Fruit fly (Drosophila melanogaster): ENCODE results near the gene CG10013.

DNA sequence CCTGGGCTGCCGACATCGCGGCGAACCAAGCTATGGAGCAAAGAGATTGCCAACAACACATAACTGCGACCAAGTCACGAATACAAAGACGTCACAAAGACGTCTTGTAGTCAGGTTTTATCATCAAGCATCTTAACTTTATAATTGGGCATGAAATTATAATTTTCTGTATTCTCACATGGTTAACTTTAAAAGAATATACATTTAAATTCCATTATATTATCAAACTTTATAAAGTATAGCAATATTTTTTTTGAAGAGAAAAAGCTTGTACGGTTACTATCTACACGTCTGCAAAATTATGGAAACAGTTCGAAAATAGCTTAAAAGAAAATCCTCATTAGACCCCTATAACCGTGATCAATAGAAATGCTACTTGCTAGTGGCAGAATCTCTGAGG, 28.7 kb downstream of the CG10013 start, which contains the start of gene CG10041:
- TF ChIP-seq ovo (GFP tag; optimal IDR thresholded peaks at IDR 0.05) (no peak), kay (GFP tag; ENCODE audit: borderline replicate concordance) (no peak), cic (GFP tag; optimal IDR thresholded peaks at IDR 0.05) (no peak), bab1 (GFP tag; optimal IDR thresholded peaks at IDR 0.05) (no peak), Mnt (GFP tag; optimal IDR thresholded peaks at IDR 0.05) (no peak), Crg-1 (GFP tag; optimal IDR thresholded peaks at IDR 0.05) (no peak), CG7045 (GFP tag; optimal IDR thresholded peaks at IDR 0.05) (no peak), CG7101 (tag; optimal IDR thresholded peaks at IDR 0.05) (no peak), CG33017 (tag; optimal IDR thresholded peaks at IDR 0.05) (no peak), CG1620 (GFP tag; optimal IDR thresholded peaks at IDR 0.05) (no peak), CG12768 (GFP tag; optimal IDR thresholded peaks at IDR 0.05) (no peak), pad (GFP tag; optimal IDR thresholded peaks at IDR 0.05) (no peak)
